Worm (Caenorhabditis elegans): ENCODE results near the gene ttll-5.
A peak's percentile ranks its signal among the peaks of the same experiment; 100 is the strongest.

Gene ttll-5

ce11 chrV:11548914-11549406 lies 40.1 kb downstream of the ttll-5 start, which contains the start of the genes F38B7.17 and F38B7.3 (continued):
- TF ChIP-seq lsy-2 (tag; optimal IDR thresholded peaks at IDR 0.05) (peak in 1 of 2 experiments; percentile 61), pha-4 (GFP tag; IDR thresholded peaks at IDR 0.05) (no peak), pha-4 (tag; optimal IDR thresholded peaks at IDR 0.05) (no peak), nhr-111 (GFP tag; optimal IDR thresholded peaks at IDR 0.05) (no peak), madf-9 (GFP tag; conservative IDR thresholded peaks at IDR 0.05) (no peak), cey-2 (tag; optimal IDR thresholded peaks at IDR 0.05; ENCODE audit: borderline replicate concordance, insufficient read depth) (no peak), dmd-9 (GFP tag; IDR thresholded peaks at IDR 0.05) (no peak), lir-3 (tag; optimal IDR thresholded peaks at IDR 0.05) (no peak), hif-1 (tag; optimal IDR thresholded peaks at IDR 0.05) (no peak), nhr-77 (tag; optimal IDR thresholded peaks at IDR 0.05) (no peak), snpc-1.2 (GFP tag; IDR thresholded peaks at IDR 0.05) (no peak), sdz-12 (GFP tag; optimal IDR thresholded peaks at IDR 0.05) (no peak), lin-15B (tag; optimal IDR thresholded peaks at IDR 0.05) (no peak), snpc-4 (tag; optimal IDR thresholded peaks at IDR 0.05) (no peak), madf-5 (GFP tag; IDR thresholded peaks at IDR 0.05) (no peak), daf-8 (GFP tag; IDR thresholded peaks at IDR 0.05) (no peak), daf-16 (GFP tag; optimal IDR thresholded peaks at IDR 0.05) (no peak), daf-16 (tag; optimal IDR thresholded peaks at IDR 0.05) (peak; percentile 85), nhr-28 (tag; optimal IDR thresholded peaks at IDR 0.05) (peak; percentile 73), tag-97 (GFP tag; IDR thresholded peaks at IDR 0.05) (no peak), nhr-11 (tag; optimal IDR thresholded peaks at IDR 0.05) (peak; percentile 60)

- TF ChIP-seq hif-1 (tag; optimal IDR thresholded peaks at IDR 0.05) (no peak), arid-1 (GFP tag; conservative IDR thresholded peaks at IDR 0.05) (no peak), lin-29 (GFP tag; IDR thresholded peaks at IDR 0.05) (no peak), nhr-25 (tag; optimal IDR thresholded peaks at IDR 0.05; ENCODE audit: borderline replicate concordance, insufficient read depth) (no peak), zfp-2 (tag; optimal IDR thresholded peaks at IDR 0.05) (no peak), tra-1 (GFP tag; IDR thresholded peaks at IDR 0.05) (no peak), daf-19 (GFP tag; conservative IDR thresholded peaks at IDR 0.05) (no peak), saeg-2 (GFP tag; IDR thresholded peaks at IDR 0.05) (no peak), cey-2 (tag; optimal IDR thresholded peaks at IDR 0.05; ENCODE audit: borderline replicate concordance, insufficient read depth) (no peak), dmd-6 (GFP tag; IDR thresholded peaks at IDR 0.05) (no peak), dmd-9 (GFP tag; IDR thresholded peaks at IDR 0.05) (no peak), mes-2 (tag; optimal IDR thresholded peaks at IDR 0.05; ENCODE audit: poor library complexity, severe bottlenecking) (no peak), unc-39 (tag; optimal IDR thresholded peaks at IDR 0.05) (no peak), hmg-1.1 (GFP tag; IDR thresholded peaks at IDR 0.05) (no peak), aha-1 (tag) (no peak), ctbp-1 (GFP tag; IDR thresholded peaks at IDR 0.05) (no peak)
These were observed 43.5 kb downstream of the ttll-5 start, which contains the start of gene srx-85 for ce11 chrV:11552379-11552778. srx-85 (plus strand) TSS chrV:11552679.

- TF ChIP-seq lin-13 (GFP tag; optimal IDR thresholded peaks at IDR 0.05): no peak
- TF ChIP-seq nhr-237 (tag; optimal IDR thresholded peaks at IDR 0.05): no peak
- TF ChIP-seq F10B5.3 (tag; optimal IDR thresholded peaks at IDR 0.05): no peak
- TF ChIP-seq jun-1 (tag; optimal IDR thresholded peaks at IDR 0.05): no peak
- TF ChIP-seq unc-130 (GFP tag; optimal IDR thresholded peaks at IDR 0.05): peak; percentile 46
These were observed 45.4 kb downstream of the ttll-5 start, which contains the start of gene duo-1 for ce11 chrV:11554260-11554659. duo-1 (plus strand) TSS chrV:11554630.
